Fruit fly (Drosophila melanogaster) whole organism, embryonic: ENCODE data around the gene kirre.
A peak's percentile ranks its signal among the peaks of the same experiment; 100 is the strongest.

Experiments used
- CG2129 ChIP-seq: fragments of 200-800 bp; sonication (Bioruptor generic); IDR thresholded peaks from 2 replicates; pipeline ENCODE4 v1.3.6; 2022; ENCODE audit warnings: missing biosample characterization, missing genetic modification characterization; ENCODE audit not compliant: partially characterized antibody
- CoRest ChIP-seq: fragments of 200-800 bp; sonication (Bioruptor generic); optimal IDR thresholded peaks from 3 replicates; lab custom pipeline; 2018; ENCODE audit warnings: missing biosample characterization, mild to moderate bottlenecking, missing genetic modification characterization, moderate library complexity
- Hmx ChIP-seq: fragments of 200-800 bp; sonication (Bioruptor generic); optimal IDR thresholded peaks from 2 replicates; lab custom pipeline; 2016; ENCODE audit warnings: missing biosample characterization, missing genetic modification characterization
- Lim3 ChIP-seq: fragments of 200-800 bp; sonication (Bioruptor generic); IDR thresholded peaks from 2 replicates; pipeline ENCODE4 v1.3.6; 2022; ENCODE audit warnings: missing biosample characterization, missing genetic modification characterization
- Tbp ChIP-seq: fragments of >200 bp; optimal IDR thresholded peaks from 2 replicates; lab custom pipeline; 2018; ENCODE audit warnings: missing biosample characterization, missing genetic modification characterization
- Vsx1 ChIP-seq: fragments of 200-800 bp; sonication (Bioruptor generic); optimal IDR thresholded peaks from 2 replicates; lab custom pipeline; 2017; ENCODE audit warnings: missing biosample characterization, mild to moderate bottlenecking, missing genetic modification characterization, missing genetic modification reagents
- Xrp1 ChIP-seq: fragments of 200-800 bp; sonication (Bioruptor generic); IDR thresholded peaks from 2 replicates; pipeline ENCODE4 v1.3.6; 2022; ENCODE audit warnings: missing biosample characterization, missing genetic modification characterization
- emc ChIP-seq: fragments of 200-800 bp; sonication (Bioruptor generic); optimal IDR thresholded peaks from 2 replicates; lab custom pipeline; 2016; ENCODE audit warnings: missing biosample characterization, missing genetic modification characterization
- gt ChIP-seq: fragments of 200-800 bp; sonication (Bioruptor generic); IDR thresholded peaks from 2 replicates; pipeline ENCODE4 v1.3.6; 2022; ENCODE audit warnings: missing biosample characterization, missing genetic modification characterization

DNA sequence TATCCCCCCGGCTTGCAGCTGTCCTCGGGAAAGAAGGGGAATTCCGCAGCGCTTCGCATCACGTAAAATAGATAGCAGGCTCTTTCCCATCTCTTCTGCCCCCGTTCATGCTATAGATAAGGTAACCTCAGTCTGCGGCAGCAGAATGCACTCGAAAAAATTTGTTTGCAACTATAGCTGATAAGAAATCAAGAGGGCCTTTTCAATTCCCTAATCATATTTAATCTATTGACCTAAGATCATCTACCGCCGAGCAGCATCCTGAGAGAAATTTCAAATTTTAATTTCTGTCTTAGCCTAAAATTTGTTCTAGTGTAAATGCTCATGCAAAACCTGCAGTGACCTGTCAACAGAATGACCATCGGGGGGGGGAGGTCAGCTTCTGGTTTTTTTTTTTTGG, 216.5 kb downstream of the kirre start:
- TF ChIP-seq emc (GFP tag; lab: Kevin White, UChicago) = no peak
- TF ChIP-seq Vsx1 (GFP tag; lab: Kevin White, UChicago) = no peak
- TF ChIP-seq Tbp = no peak
- no peak for TF ChIP-seq Lim3
- TF ChIP-seq gt (GFP tag; lab: Robert Waterston, UW) = no peak
- TF ChIP-seq Xrp1 (GFP tag; lab: Robert Waterston, UW) = peak; percentile 27; the same call in 1 of the 2 replicates
- no peak for TF ChIP-seq CG2129 (GFP tag; lab: Robert Waterston, UW)
- TF ChIP-seq Hmx = no peak
- TF ChIP-seq CoRest (tag; lab: Kevin White, UChicago) = no peak
